Worm (Caenorhabditis elegans) whole organism, young adult: ENCODE results near the gene str-246.

Experiments used
- B0019.2 ChIP-seq: fragments of 200-800 bp; sonication (Bioruptor generic); conservative IDR thresholded peaks from 2 replicates; pipeline ENCODE4 v1.3.6; 2022; ENCODE audit warnings: missing genetic modification reagents, missing genetic modification characterization, missing compliant biosample characterization
- B0035.1 ChIP-seq: sonication (generic microtip); optimal IDR thresholded peaks from 2 replicates; lab custom pipeline; 2016; ENCODE audit warnings: missing genetic modification characterization, mild to moderate bottlenecking, missing compliant biosample characterization, missing genotype, missing genetic modification reagents
- B0336.3 ChIP-seq: fragments of 200-800 bp; sonication (Bioruptor generic); IDR thresholded peaks from 2 replicates; pipeline ENCODE4 v1.3.6; 2022; ENCODE audit warnings: missing genetic modification characterization, missing compliant biosample characterization
- F10E7.11 ChIP-seq: sonication (generic microtip); optimal IDR thresholded peaks from 2 replicates; lab custom pipeline; 2017; ENCODE audit warnings: mild to moderate bottlenecking, missing genetic modification characterization, moderate library complexity, missing compliant biosample characterization
- F22D6.2 ChIP-seq: sonication (generic microtip); optimal IDR thresholded peaks from 2 replicates; lab custom pipeline; 2016; ENCODE audit warnings: mild to moderate bottlenecking, missing genetic modification characterization, missing compliant biosample characterization
- F33H1.4 ChIP-seq: fragments of 200-800 bp; sonication (Bioruptor generic); IDR thresholded peaks from 2 replicates; pipeline ENCODE4 v1.3.6; 2022; ENCODE audit warnings: missing genetic modification reagents, missing genetic modification characterization, missing compliant biosample characterization
- F49E8.2 ChIP-seq: sonication (generic microtip); optimal IDR thresholded peaks from 3 replicates; lab custom pipeline; 2017; ENCODE audit warnings: missing genetic modification characterization, mild to moderate bottlenecking, missing compliant biosample characterization, antibody characterized with exemption, moderate library complexity; ENCODE audit not compliant: insufficient read depth
- F57C9.4 ChIP-seq: sonication (generic microtip); optimal IDR thresholded peaks from 2 replicates; lab custom pipeline; 2017; ENCODE audit warnings: mild to moderate bottlenecking, missing genetic modification characterization, missing compliant biosample characterization
- T07F8.4 ChIP-seq: sonication (generic microtip); optimal IDR thresholded peaks from 2 replicates; lab custom pipeline; 2016; ENCODE audit warnings: mild to moderate bottlenecking, missing genetic modification characterization, moderate library complexity, missing compliant biosample characterization
- Y79H2A.3 ChIP-seq: fragments of 200-800 bp; sonication (Bioruptor generic); conservative IDR thresholded peaks from 2 replicates; pipeline ENCODE4 v1.3.6; 2022; ENCODE audit warnings: missing genetic modification reagents, missing genetic modification characterization, missing compliant biosample characterization
- akir-1 ChIP-seq: fragments of 200-800 bp; sonication (Bioruptor generic); optimal IDR thresholded peaks from 2 replicates; lab custom pipeline; 2018; ENCODE audit warnings: mild to moderate bottlenecking, missing genetic modification characterization, moderate library complexity, missing compliant biosample characterization
- athp-1 ChIP-seq: sonication (generic microtip); optimal IDR thresholded peaks from 2 replicates; lab custom pipeline; 2017; ENCODE audit warnings: mild to moderate bottlenecking, missing genetic modification characterization, missing compliant biosample characterization
- attf-5 ChIP-seq: fragments of 200-800 bp; sonication (Bioruptor generic); optimal IDR thresholded peaks from 2 replicates; lab custom pipeline; 2018; ENCODE audit warnings: mild to moderate bottlenecking, missing genetic modification characterization, missing compliant biosample characterization
- bed-1 ChIP-seq: fragments of 200-800 bp; sonication (Bioruptor generic); IDR thresholded peaks from 2 replicates; pipeline ENCODE4 v1.3.6; 2022; ENCODE audit warnings: missing genetic modification reagents, missing genetic modification characterization, missing compliant biosample characterization
- ccch-3 ChIP-seq: fragments of 200-800 bp; sonication (Bioruptor generic); optimal IDR thresholded peaks from 2 replicates; lab custom pipeline; 2018; ENCODE audit warnings: mild to moderate bottlenecking, missing genetic modification characterization, missing compliant biosample characterization
- ceh-100 ChIP-seq: fragments of 200-800 bp; sonication (Bioruptor generic); IDR thresholded peaks from 2 replicates; pipeline ENCODE4 v1.3.6; 2022; ENCODE audit warnings: missing genetic modification reagents, missing genetic modification characterization, missing compliant biosample characterization
- ceh-27 ChIP-seq: fragments of 200-800 bp; sonication (Bioruptor generic); optimal IDR thresholded peaks from 2 replicates; lab custom pipeline; 2018; ENCODE audit warnings: mild to moderate bottlenecking, missing genetic modification characterization, moderate library complexity, missing compliant biosample characterization
- dpff-1 ChIP-seq: sonication (generic microtip); optimal IDR thresholded peaks from 2 replicates; lab custom pipeline; 2017; ENCODE audit warnings: mild to moderate bottlenecking, missing genetic modification characterization, missing compliant biosample characterization
- efl-1 ChIP-seq: fragments of 150-350 bp; optimal IDR thresholded peaks from 2 replicates; lab custom pipeline; 2014; ENCODE audit warnings: missing biosample characterization, missing genetic modification reagents, missing genetic modification characterization
- egl-18 ChIP-seq: fragments of 200-800 bp; sonication (Bioruptor generic); IDR thresholded peaks from 2 replicates; pipeline ENCODE4 v1.3.6; 2022; ENCODE audit warnings: missing genetic modification reagents, missing genetic modification characterization, missing compliant biosample characterization
- egl-44 ChIP-seq: fragments of 200-800 bp; sonication (Bioruptor generic); IDR thresholded peaks from 2 replicates; pipeline ENCODE4 v1.3.6; 2022; ENCODE audit warnings: missing genetic modification reagents, missing genetic modification characterization, missing compliant biosample characterization
- egrh-3 ChIP-seq: fragments of 200-800 bp; sonication (Bioruptor generic); IDR thresholded peaks from 2 replicates; pipeline ENCODE4 v1.3.6; 2022; ENCODE audit warnings: missing genetic modification reagents, missing genetic modification characterization, missing compliant biosample characterization
- gei-17 ChIP-seq: fragments of 200-800 bp; sonication (Bioruptor generic); optimal IDR thresholded peaks from 2 replicates; lab custom pipeline; 2018; ENCODE audit warnings: mild to moderate bottlenecking, missing genetic modification characterization, missing compliant biosample characterization
- lag-1 ChIP-seq: fragments of 200-800 bp; sonication (Bioruptor generic); IDR thresholded peaks from 2 replicates; pipeline ENCODE4 v1.3.6; 2022; ENCODE audit warnings: missing genetic modification reagents, missing genetic modification characterization, missing compliant biosample characterization
- let-607 ChIP-seq, 2 experiments: fragments of 200-800 bp in 1 of 2; sonication (Bioruptor generic) in 1 of 2; sonication (generic microtip) in 1 of 2; optimal IDR thresholded peaks; 2 replicates each; lab custom pipeline; 2016 to 2018; ENCODE audit warnings: mild to moderate bottlenecking in 2 of 2, missing compliant biosample characterization in 2 of 2, missing genetic modification characterization in 2 of 2, moderate library complexity in 2 of 2, missing genotype in 1 of 2
- lin-35 ChIP-seq, 3 experiments: fragments of 150-350 bp in 2 of 3; sonication (generic microtip) in 1 of 3; optimal IDR thresholded peaks; 2 replicates each; lab custom pipeline; 2014 to 2018; ENCODE audit warnings: missing biosample characterization in 3 of 3, missing genetic modification characterization in 3 of 3, missing genetic modification reagents in 3 of 3
- lin-54 ChIP-seq: fragments of 200-800 bp; sonication (Bioruptor generic); optimal IDR thresholded peaks from 2 replicates; lab custom pipeline; 2018; ENCODE audit warnings: mild to moderate bottlenecking, missing genetic modification characterization, missing compliant biosample characterization
- madf-3 ChIP-seq: fragments of 200-800 bp; sonication (Bioruptor generic); IDR thresholded peaks from 2 replicates; pipeline ENCODE4 v1.3.6; 2022; ENCODE audit warnings: missing genetic modification reagents, missing genetic modification characterization, missing compliant biosample characterization
- mcd-1 ChIP-seq: fragments of 200-800 bp; sonication (Bioruptor generic); IDR thresholded peaks from 2 replicates; pipeline ENCODE4 v1.3.6; 2022; ENCODE audit warnings: missing genetic modification reagents, missing genetic modification characterization, missing compliant biosample characterization
- nfya-2 ChIP-seq: fragments of 200-800 bp; sonication (Bioruptor generic); IDR thresholded peaks from 2 replicates; pipeline ENCODE4 v1.3.6; 2022; ENCODE audit warnings: missing genetic modification reagents, missing genetic modification characterization, missing compliant biosample characterization
- nhr-80 ChIP-seq: sonication (generic microtip); optimal IDR thresholded peaks from 2 replicates; lab custom pipeline; 2016; ENCODE audit warnings: missing genetic modification characterization, missing compliant biosample characterization
- rcor-1 ChIP-seq: fragments of 200-800 bp; sonication (Bioruptor generic); IDR thresholded peaks from 2 replicates; pipeline ENCODE4 v1.3.6; 2022; ENCODE audit warnings: missing genetic modification reagents, missing genetic modification characterization, missing compliant biosample characterization
- rpc-1 ChIP-seq, 2 experiments: fragments of 150-350 bp in 1 of 2; sonication (generic microtip) in 1 of 2; optimal IDR thresholded peaks; 2 replicates each; lab custom pipeline; 2014 to 2018; ENCODE audit warnings: missing biosample characterization in 1 of 2, missing genetic modification characterization in 1 of 2, missing genetic modification reagents in 1 of 2, missing genotype in 1 of 2
- sdz-38 ChIP-seq: sonication (generic microtip); optimal IDR thresholded peaks from 2 replicates; lab custom pipeline; 2016; ENCODE audit warnings: missing genotype, missing genetic modification characterization, missing compliant biosample characterization
- snpc-3.4 ChIP-seq: sonication (generic microtip); optimal IDR thresholded peaks from 2 replicates; lab custom pipeline; 2017; ENCODE audit warnings: missing genetic modification characterization, mild to moderate bottlenecking, missing compliant biosample characterization, antibody characterized with exemption, moderate library complexity, missing genotype, missing genetic modification reagents
- snpc-4 ChIP-seq, 5 experiments: fragments of 150-350 bp in 1 of 5; sonication (generic microtip) in 4 of 5; optimal IDR thresholded peaks; 2 replicates each; lab custom pipeline; 2014 to 2018; ENCODE audit warnings: missing genetic modification characterization in 5 of 5, missing biosample characterization in 3 of 5, antibody characterized with exemption in 2 of 5, mild to moderate bottlenecking in 2 of 5, missing compliant biosample characterization in 2 of 5, missing genotype in 2 of 5, moderate library complexity in 2 of 5, missing genetic modification reagents in 1 of 5
- tlf-1 ChIP-seq: fragments of 200-800 bp; sonication (Bioruptor generic); optimal IDR thresholded peaks from 2 replicates; lab custom pipeline; 2018; ENCODE audit warnings: mild to moderate bottlenecking, missing genetic modification characterization, missing compliant biosample characterization
- unc-130 ChIP-seq: sonication (generic microtip); optimal IDR thresholded peaks from 2 replicates; lab custom pipeline; 2016; ENCODE audit warnings: missing genetic modification reagents, missing genetic modification characterization, missing compliant biosample characterization
- zim-3 ChIP-seq: sonication (generic microtip); optimal IDR thresholded peaks from 2 replicates; lab custom pipeline; 2017; ENCODE audit warnings: mild to moderate bottlenecking, missing genetic modification characterization, moderate library complexity, missing compliant biosample characterization
- ztf-22 ChIP-seq: fragments of 200-800 bp; sonication (Bioruptor generic); optimal IDR thresholded peaks from 2 replicates; lab custom pipeline; 2018; ENCODE audit warnings: mild to moderate bottlenecking, missing genetic modification characterization, moderate library complexity, missing compliant biosample characterization
- ztf-28 ChIP-seq: fragments of 200-800 bp; sonication (Bioruptor generic); IDR thresholded peaks from 2 replicates; pipeline ENCODE4 v1.3.6; 2022; ENCODE audit warnings: missing genetic modification reagents, missing genetic modification characterization, missing compliant biosample characterization
- ztf-6 ChIP-seq: fragments of 200-800 bp; sonication (Bioruptor generic); IDR thresholded peaks from 2 replicates; pipeline ENCODE4 v1.3.6; 2022; ENCODE audit warnings: missing genetic modification reagents, missing genetic modification characterization, missing compliant biosample characterization

Gene str-246

ce11 chrIII:11083993-11084392 is 6.5 kb downstream of the str-246 start:
- TF ChIP-seq rpc-1 (optimal IDR thresholded peaks at IDR 0.05; lab: Kevin White, UChicago) (no peak), rpc-1 (tag; optimal IDR thresholded peaks at IDR 0.05; lab: Kevin White, UChicago) (no peak), nhr-80 (peak; percentile 73), Y79H2A.3 (GFP tag; lab: Robert Waterston, UW) (no peak), nfya-2 (GFP tag; lab: Robert Waterston, UW) (no peak)

ce11 chrIII:11087442-11087841 is 9.9 kb downstream of the str-246 start:
- no peak for TF ChIP-seq mcd-1 (GFP tag; lab: Robert Waterston, UW)
- TF ChIP-seq akir-1 (GFP tag; lab: Kevin White, UChicago): no peak
- TF ChIP-seq snpc-3.4: no peak
- no peak for TF ChIP-seq unc-130 (GFP tag; lab: Kevin White, UChicago)
- TF ChIP-seq ceh-27 (GFP tag; lab: Kevin White, UChicago): no peak
- no peak for TF ChIP-seq egrh-3
- TF ChIP-seq zim-3 (tag; lab: Kevin White, UChicago): no peak
- TF ChIP-seq B0019.2 (GFP tag; lab: Robert Waterston, UW): no peak
- no peak for TF ChIP-seq ztf-28 (GFP tag; lab: Robert Waterston, UW)
- TF ChIP-seq nhr-80: peak; percentile 81
- TF ChIP-seq F22D6.2: no peak
- TF ChIP-seq bed-1: no peak
- no peak for TF ChIP-seq T07F8.4
- peak; percentile 29 for TF ChIP-seq attf-5 (GFP tag; lab: Kevin White, UChicago)
- TF ChIP-seq dpff-1: no peak
- no peak for TF ChIP-seq tlf-1
- TF ChIP-seq sdz-38: no peak
- TF ChIP-seq madf-3: no peak
- TF ChIP-seq egl-44 (GFP tag; lab: Robert Waterston, UW): no peak
- TF ChIP-seq F57C9.4 (tag; lab: Kevin White, UChicago): no peak
- no peak for TF ChIP-seq athp-1
- TF ChIP-seq let-607 (tag; optimal IDR thresholded peaks at IDR 0.05; lab: Kevin White, UChicago): peak; percentile 72 to 89
- TF ChIP-seq snpc-4 (GFP tag; optimal IDR thresholded peaks at IDR 0.05; lab: Kevin White, UChicago): no peak
- peak in 2 of 4 experiments; percentile 34 for TF ChIP-seq snpc-4 (tag; optimal IDR thresholded peaks at IDR 0.05; lab: Kevin White, UChicago)
- TF ChIP-seq ztf-22 (GFP tag; lab: Kevin White, UChicago): no peak
- TF ChIP-seq F49E8.2: no peak

DNA sequence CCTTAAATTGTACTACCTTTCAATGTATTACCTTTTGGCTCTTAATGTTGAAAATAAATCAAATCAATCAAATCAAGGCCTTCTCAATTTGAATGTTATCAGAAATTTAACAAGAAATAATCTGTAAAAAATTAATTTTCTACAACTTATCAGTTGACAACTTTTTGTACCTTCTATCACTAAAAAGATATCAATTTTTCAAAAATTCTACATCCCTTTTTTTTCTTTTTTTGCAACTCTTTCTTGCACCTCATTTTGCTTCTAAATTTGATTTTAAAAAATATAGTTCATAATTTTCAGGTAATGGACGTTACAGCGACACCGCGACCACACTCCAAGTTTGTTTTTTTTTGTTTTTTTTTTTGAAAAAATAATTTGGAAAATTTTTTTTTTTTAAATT is 10.7 kb downstream of the str-246 start, which contains the start of gene W09D6.5:
Gene W09D6.5 (plus strand): TSS at position 301 of the 400 bp plus-strand sequence.
- no peak for TF ChIP-seq lin-54 (GFP tag; lab: Kevin White, UChicago)
- TF ChIP-seq ccch-3 (GFP tag; lab: Kevin White, UChicago): no peak
- TF ChIP-seq dpff-1: no peak
- no peak for TF ChIP-seq B0035.1 (tag; lab: Kevin White, UChicago)
- no peak for TF ChIP-seq gei-17 (GFP tag; lab: Kevin White, UChicago)
- TF ChIP-seq F33H1.4 (GFP tag; lab: Robert Waterston, UW): no peak
- TF ChIP-seq lin-35 (GFP tag; optimal IDR thresholded peaks at IDR 0.05; lab: Kevin White, UChicago): no peak
- TF ChIP-seq rcor-1: no peak
- TF ChIP-seq ceh-100 (GFP tag; lab: Robert Waterston, UW): no peak
- TF ChIP-seq efl-1 (GFP tag; lab: Kevin White, UChicago): no peak
- no peak for TF ChIP-seq lag-1 (GFP tag; lab: Robert Waterston, UW)
- no peak for TF ChIP-seq F10E7.11 (tag; lab: Kevin White, UChicago)
- no peak for TF ChIP-seq B0336.3 (GFP tag; lab: Robert Waterston, UW)
- no peak for TF ChIP-seq F22D6.2
- TF ChIP-seq egl-18 (GFP tag; lab: Robert Waterston, UW): no peak
- no peak for TF ChIP-seq madf-3
- TF ChIP-seq ztf-6 (GFP tag; lab: Robert Waterston, UW): no peak
- no peak for TF ChIP-seq unc-130 (GFP tag; lab: Kevin White, UChicago)
- no peak for TF ChIP-seq snpc-3.4
- TF ChIP-seq Y79H2A.3 (GFP tag; lab: Robert Waterston, UW): no peak
